Fruit fly (Drosophila melanogaster) whole organism, embryonic: ENCODE results near the gene Trm1.

Experiments used
- Adf1 ChIP-seq: fragments of 200-800 bp; sonication (Bioruptor generic); IDR thresholded peaks from 2 replicates; pipeline ENCODE4 v1.3.6; 2022; ENCODE audit warnings: missing biosample characterization, missing genetic modification characterization
- Antp ChIP-seq: fragments of 200-800 bp; sonication (Bioruptor generic); optimal IDR thresholded peaks from 3 replicates; lab custom pipeline; 2016; ENCODE audit warnings: missing biosample characterization, missing genetic modification characterization
- Atf6 ChIP-seq: fragments of 200-800 bp; sonication (Bioruptor generic); IDR thresholded peaks from 2 replicates; pipeline ENCODE4 v1.3.6; 2022; ENCODE audit warnings: missing biosample characterization, missing genetic modification characterization
- B-H2 ChIP-seq: fragments of 200-800 bp; sonication (Bioruptor generic); optimal IDR thresholded peaks from 2 replicates; lab custom pipeline; 2018; ENCODE audit warnings: missing biosample characterization, mild to moderate bottlenecking, missing genetic modification characterization
- BEAF-32 ChIP-seq: fragments of 200-800 bp; sonication (Bioruptor generic); optimal IDR thresholded peaks from 3 replicates; lab custom pipeline; 2017; ENCODE audit warnings: missing biosample characterization, missing genetic modification characterization, mild to moderate bottlenecking, moderate library complexity, missing genetic modification reagents
- CG10959 ChIP-seq: fragments of 200-800 bp; sonication (Bioruptor generic); IDR thresholded peaks from 2 replicates; pipeline ENCODE4 v1.3.6; 2022; ENCODE audit warnings: missing biosample characterization, missing genetic modification characterization
- CG10979 ChIP-seq: fragments of 200-800 bp; sonication (Bioruptor generic); optimal IDR thresholded peaks from 2 replicates; lab custom pipeline; 2018; ENCODE audit warnings: missing biosample characterization, mild to moderate bottlenecking, missing genetic modification characterization, moderate library complexity
- CG11093 ChIP-seq: fragments of 200-800 bp; sonication (Bioruptor generic); IDR thresholded peaks from 3 replicates; pipeline ENCODE4 v1.3.6; 2022; ENCODE audit warnings: missing biosample characterization, missing genetic modification characterization
- CG11504 ChIP-seq: fragments of 200-800 bp; sonication (Bioruptor generic); optimal IDR thresholded peaks from 3 replicates; lab custom pipeline; 2019; ENCODE audit warnings: missing biosample characterization, mild to moderate bottlenecking, missing genetic modification characterization, moderate library complexity
- CG11560 ChIP-seq: fragments of 200-800 bp; sonication (Bioruptor generic); IDR thresholded peaks from 3 replicates; pipeline ENCODE4 v1.3.6; 2022; ENCODE audit warnings: missing biosample characterization, missing genetic modification characterization
- CG11696 ChIP-seq: fragments of 200-800 bp; sonication (Bioruptor generic); IDR thresholded peaks from 2 replicates; pipeline ENCODE4 v1.3.6; 2022; ENCODE audit warnings: missing biosample characterization, missing genetic modification characterization
- CG13123 ChIP-seq: fragments of 200-800 bp; sonication (Bioruptor generic); optimal IDR thresholded peaks from 2 replicates; lab custom pipeline; 2016; ENCODE audit warnings: missing biosample characterization, missing genetic modification characterization
- CG14441 ChIP-seq: fragments of 200-800 bp; sonication (Bioruptor generic); IDR thresholded peaks from 2 replicates; pipeline ENCODE4 v1.3.6; 2022; ENCODE audit warnings: missing biosample characterization, missing genetic modification characterization
- CG15479 ChIP-seq: fragments of 200-800 bp; sonication (Bioruptor generic); optimal IDR thresholded peaks from 3 replicates; lab custom pipeline; 2019; ENCODE audit warnings: missing biosample characterization, mild to moderate bottlenecking, missing genetic modification characterization, moderate library complexity
- CG17359 ChIP-seq: fragments of 200-800 bp; sonication (Bioruptor generic); optimal IDR thresholded peaks from 3 replicates; lab custom pipeline; 2018; ENCODE audit warnings: missing biosample characterization, mild to moderate bottlenecking, missing genetic modification characterization, moderate library complexity
- CG2120 ChIP-seq: fragments of 200-800 bp; sonication (Bioruptor generic); optimal IDR thresholded peaks from 3 replicates; lab custom pipeline; 2016; ENCODE audit warnings: missing biosample characterization, missing genetic modification characterization
- CG2199 ChIP-seq: fragments of 200-800 bp; sonication (Bioruptor generic); IDR thresholded peaks from 3 replicates; pipeline ENCODE4 v1.3.6; 2022; ENCODE audit warnings: missing biosample characterization, missing genetic modification characterization
- CG2678 ChIP-seq: fragments of 200-800 bp; sonication (Bioruptor generic); optimal IDR thresholded peaks from 3 replicates; lab custom pipeline; 2019; ENCODE audit warnings: missing biosample characterization, mild to moderate bottlenecking, missing genetic modification characterization, moderate library complexity
- CG33557 ChIP-seq: fragments of 200-800 bp; sonication (Bioruptor generic); optimal IDR thresholded peaks from 2 replicates; lab custom pipeline; 2019; ENCODE audit warnings: missing biosample characterization, mild to moderate bottlenecking, missing genetic modification characterization, moderate library complexity
- CG4328 ChIP-seq: fragments of 200-800 bp; sonication (Bioruptor generic); optimal IDR thresholded peaks from 3 replicates; lab custom pipeline; 2017; ENCODE audit warnings: missing biosample characterization, missing genetic modification reagents, missing genetic modification characterization
- CG4820 ChIP-seq: fragments of 200-800 bp; sonication (Bioruptor generic); optimal IDR thresholded peaks from 3 replicates; lab custom pipeline; 2016; ENCODE audit warnings: missing biosample characterization, missing genetic modification characterization
- CG5245 ChIP-seq: fragments of 200-800 bp; sonication (Bioruptor generic); optimal IDR thresholded peaks from 3 replicates; lab custom pipeline; 2016; ENCODE audit warnings: missing biosample characterization, missing genetic modification characterization
- CG6791 ChIP-seq: fragments of 200-800 bp; sonication (Bioruptor generic); IDR thresholded peaks from 3 replicates; pipeline ENCODE4 v1.3.6; 2022; ENCODE audit warnings: missing biosample characterization, missing genetic modification characterization; ENCODE audit not compliant: partially characterized antibody
- CG7786 ChIP-seq: fragments of 200-800 bp; sonication (Bioruptor generic); optimal IDR thresholded peaks from 2 replicates; lab custom pipeline; 2016; ENCODE audit warnings: missing biosample characterization, missing genetic modification characterization
- Deaf1 ChIP-seq: fragments of 200-800 bp; optimal IDR thresholded peaks from 3 replicates; lab custom pipeline; 2019; ENCODE audit warnings: missing biosample characterization, mild to moderate bottlenecking, missing genetic modification characterization, moderate library complexity
- Dek ChIP-seq: fragments of 200-800 bp; sonication (Bioruptor generic); optimal IDR thresholded peaks from 3 replicates; lab custom pipeline; 2019; ENCODE audit warnings: missing biosample characterization, mild to moderate bottlenecking, missing genetic modification characterization, moderate library complexity
- Fer1 ChIP-seq: fragments of 200-800 bp; sonication (Bioruptor generic); optimal IDR thresholded peaks from 2 replicates; lab custom pipeline; 2017; ENCODE audit warnings: missing biosample characterization, mild to moderate bottlenecking, missing genetic modification characterization
- Hr3 ChIP-seq: fragments of 200-800 bp; sonication (Bioruptor generic); optimal IDR thresholded peaks from 3 replicates; lab custom pipeline; 2016; ENCODE audit warnings: missing biosample characterization, missing genetic modification characterization
- Hr39 ChIP-seq: fragments of >200 bp; optimal IDR thresholded peaks from 2 replicates; lab custom pipeline; 2017
- Hr51 ChIP-seq, 2 experiments: fragments of 200-800 bp; sonication (Bioruptor generic); optimal IDR thresholded peaks; 2 replicates in 1 of 2; 3 replicates in 1 of 2; lab custom pipeline; 2016 to 2018; ENCODE audit warnings: missing biosample characterization in 2 of 2, missing genetic modification characterization in 2 of 2, mild to moderate bottlenecking in 1 of 2, moderate library complexity in 1 of 2
- Kr ChIP-seq: fragments of 200-800 bp; sonication (Bioruptor generic); optimal IDR thresholded peaks from 2 replicates; lab custom pipeline; 2017; ENCODE audit warnings: missing biosample characterization, mild to moderate bottlenecking, missing genetic modification characterization
- Meics ChIP-seq: fragments of 200-800 bp; sonication (Bioruptor generic); optimal IDR thresholded peaks from 2 replicates; lab custom pipeline; 2017; ENCODE audit warnings: missing biosample characterization, mild to moderate bottlenecking, missing genetic modification characterization
- Nf-YB ChIP-seq: fragments of 200-800 bp; sonication (Bioruptor generic); optimal IDR thresholded peaks from 3 replicates; lab custom pipeline; 2019; ENCODE audit warnings: missing biosample characterization, mild to moderate bottlenecking, missing genetic modification characterization, moderate library complexity
- Oaz ChIP-seq: fragments of 200-800 bp; sonication (Bioruptor generic); IDR thresholded peaks from 2 replicates; pipeline ENCODE4 v1.3.6; 2022; ENCODE audit warnings: missing biosample characterization, missing genetic modification characterization
- Sin3A ChIP-seq: fragments of >200 bp; optimal IDR thresholded peaks from 2 replicates; lab custom pipeline; 2018
- Six4 ChIP-seq: fragments of 200-800 bp; sonication (Bioruptor generic); optimal IDR thresholded peaks from 2 replicates; lab custom pipeline; 2016; ENCODE audit warnings: missing biosample characterization, missing genetic modification characterization
- Stat92E ChIP-seq, 3 experiments: fragments of >200 bp in 2 of 3; fragments of 200-800 bp in 1 of 3; sonication (Bioruptor generic) in 1 of 3; optimal IDR thresholded peaks; 2 replicates each; lab custom pipeline; 2017 to 2019; ENCODE audit warnings: missing biosample characterization in 3 of 3, missing genetic modification characterization in 3 of 3, mild to moderate bottlenecking in 1 of 3, moderate library complexity in 1 of 3
- TFAM ChIP-seq: fragments of 200-800 bp; sonication (Bioruptor generic); optimal IDR thresholded peaks from 2 replicates; lab custom pipeline; 2017; ENCODE audit warnings: missing biosample characterization, missing genetic modification characterization, inconsistent platforms
- bigmax ChIP-seq: fragments of 200-800 bp; sonication (Bioruptor generic); optimal IDR thresholded peaks from 2 replicates; lab custom pipeline; 2018; ENCODE audit warnings: missing biosample characterization, mild to moderate bottlenecking, missing genetic modification characterization
- bowl ChIP-seq: fragments of 200-800 bp; sonication (Bioruptor generic); IDR thresholded peaks from 2 replicates; pipeline ENCODE4 v1.3.6; 2022; ENCODE audit warnings: missing biosample characterization, missing genetic modification characterization
- disco-r ChIP-seq: fragments of 200-800 bp; sonication (Bioruptor generic); optimal IDR thresholded peaks from 2 replicates; lab custom pipeline; 2016; ENCODE audit warnings: missing biosample characterization, missing genetic modification characterization
- dm ChIP-seq: fragments of 200-800 bp; sonication (Bioruptor generic); optimal IDR thresholded peaks from 3 replicates; lab custom pipeline; 2016; ENCODE audit warnings: missing biosample characterization, missing genetic modification characterization
- exex ChIP-seq: fragments of 200-800 bp; sonication (Bioruptor generic); optimal IDR thresholded peaks from 4 replicates; lab custom pipeline; 2018; ENCODE audit warnings: missing biosample characterization, mild to moderate bottlenecking, missing genetic modification characterization, moderate library complexity
- fru ChIP-seq: fragments of >200 bp; optimal IDR thresholded peaks from 2 replicates; lab custom pipeline; 2017
- gce ChIP-seq: fragments of 200-800 bp; sonication (Bioruptor generic); IDR thresholded peaks from 3 replicates; pipeline ENCODE4 v1.3.6; 2022; ENCODE audit warnings: missing biosample characterization, missing genetic modification characterization
- gt ChIP-seq: fragments of 200-800 bp; sonication (Bioruptor generic); IDR thresholded peaks from 2 replicates; pipeline ENCODE4 v1.3.6; 2022; ENCODE audit warnings: missing biosample characterization, missing genetic modification characterization
- klu ChIP-seq: fragments of 200-800 bp; sonication (Bioruptor generic); IDR thresholded peaks from 2 replicates; pipeline ENCODE4 v1.3.6; 2022; ENCODE audit warnings: missing biosample characterization, missing genetic modification characterization
- lilli ChIP-seq: fragments of 200-800 bp; sonication (Bioruptor generic); optimal IDR thresholded peaks from 3 replicates; lab custom pipeline; 2016; ENCODE audit warnings: missing biosample characterization, missing genetic modification characterization
- nmo ChIP-seq: fragments of 200-800 bp; sonication (Bioruptor generic); optimal IDR thresholded peaks from 2 replicates; lab custom pipeline; 2018; ENCODE audit warnings: missing biosample characterization, mild to moderate bottlenecking, missing genetic modification characterization, moderate library complexity
- odd ChIP-seq: fragments of 200-800 bp; sonication (Bioruptor generic); optimal IDR thresholded peaks from 2 replicates; lab custom pipeline; 2017; ENCODE audit warnings: missing biosample characterization, mild to moderate bottlenecking, missing genetic modification characterization
- phol ChIP-seq: fragments of 200-800 bp; sonication (Bioruptor generic); optimal IDR thresholded peaks from 3 replicates; lab custom pipeline; 2018; ENCODE audit warnings: missing biosample characterization, mild to moderate bottlenecking, missing genetic modification characterization, moderate library complexity
- slou ChIP-seq: fragments of 200-800 bp; sonication (Bioruptor generic); optimal IDR thresholded peaks from 3 replicates; lab custom pipeline; 2016; ENCODE audit warnings: missing biosample characterization, missing genetic modification characterization

Trm1 gene

dm6 chr2L:12415485-12416137, 12.2 kb upstream of the Trm1 start (continued):
- no peak for TF ChIP-seq Oaz
- peak; percentile 66 for TF ChIP-seq CG11504 (tag; lab: Kevin White, UChicago)
- TF ChIP-seq dm (GFP tag; lab: Kevin White, UChicago): no peak
- no peak for TF ChIP-seq CG13123 (GFP tag; lab: Kevin White, UChicago)
- no peak for TF ChIP-seq CG15479 (GFP tag; lab: Kevin White, UChicago)
- no peak for TF ChIP-seq CG17359 (tag; lab: Kevin White, UChicago)
- no peak for TF ChIP-seq CG33557 (GFP tag; lab: Kevin White, UChicago)
- TF ChIP-seq CG10979 (tag; lab: Kevin White, UChicago): no peak
- peak; percentile 48 for TF ChIP-seq Meics (GFP tag; lab: Kevin White, UChicago)
- no peak for TF ChIP-seq CG14441
- no peak for TF ChIP-seq Deaf1 (tag; lab: Kevin White, UChicago)
- TF ChIP-seq Nf-YB (GFP tag; lab: Kevin White, UChicago): peak; percentile 14
- TF ChIP-seq Sin3A (lab: Kevin White, UChicago): no peak
- TF ChIP-seq CG11093 (GFP tag; lab: Robert Waterston, UW): no peak
- TF ChIP-seq CG4328 (GFP tag; lab: Kevin White, UChicago): no peak
- TF ChIP-seq nmo (GFP tag; lab: Kevin White, UChicago): peak; percentile 48
- no peak for TF ChIP-seq slou (GFP tag; lab: Kevin White, UChicago)
- TF ChIP-seq bigmax (GFP tag; lab: Kevin White, UChicago): no peak
- TF ChIP-seq Kr (GFP tag; lab: Kevin White, UChicago): no peak
- TF ChIP-seq gt: no peak
- TF ChIP-seq Atf6 (GFP tag; lab: Robert Waterston, UW): no peak
- TF ChIP-seq CG11696 (GFP tag; lab: Robert Waterston, UW): no peak
- no peak for TF ChIP-seq CG11560
- TF ChIP-seq Stat92E (GFP tag; optimal IDR thresholded peaks at IDR 0.05; lab: Kevin White, UChicago): no peak
- peak; percentile 4 for TF ChIP-seq CG4820 (GFP tag; lab: Kevin White, UChicago)
- TF ChIP-seq lilli (GFP tag; lab: Kevin White, UChicago): no peak
- no peak for TF ChIP-seq Dek
- TF ChIP-seq odd (GFP tag; lab: Kevin White, UChicago): no peak
- no peak for TF ChIP-seq CG7786 (GFP tag; lab: Kevin White, UChicago)
- no peak for TF ChIP-seq exex (tag; lab: Kevin White, UChicago)
- TF ChIP-seq Six4 (GFP tag; lab: Kevin White, UChicago): no peak
- no peak for TF ChIP-seq disco-r
- no peak for TF ChIP-seq TFAM (GFP tag; lab: Kevin White, UChicago)
- no peak for TF ChIP-seq CG10959 (GFP tag; lab: Robert Waterston, UW)
- no peak for TF ChIP-seq fru (lab: Kevin White, UChicago)
- TF ChIP-seq phol (tag; lab: Kevin White, UChicago): peak; percentile 46
- no peak for TF ChIP-seq gce (GFP tag; lab: Robert Waterston, UW)
- TF ChIP-seq CG2120: peak; percentile 37
- TF ChIP-seq Adf1 (GFP tag; lab: Robert Waterston, UW): no peak
- TF ChIP-seq klu (GFP tag; lab: Robert Waterston, UW): no peak
- TF ChIP-seq CG2678: peak; percentile 55
- no peak for TF ChIP-seq bowl
- no peak for TF ChIP-seq Fer1
- peak in 1 of 2 experiments; percentile 44 for TF ChIP-seq Hr51 (GFP tag; optimal IDR thresholded peaks at IDR 0.05; lab: Kevin White, UChicago)
- TF ChIP-seq B-H2 (GFP tag; lab: Kevin White, UChicago): no peak
- peak; percentile 9 for TF ChIP-seq Hr3 (GFP tag; lab: Kevin White, UChicago)
- no peak for TF ChIP-seq BEAF-32 (GFP tag; lab: Kevin White, UChicago)
- TF ChIP-seq CG2199 (GFP tag; lab: Robert Waterston, UW): no peak
- TF ChIP-seq CG6791 (GFP tag; lab: Robert Waterston, UW): no peak
- TF ChIP-seq Antp (GFP tag; lab: Kevin White, UChicago): no peak
- no peak for TF ChIP-seq CG5245
- TF ChIP-seq Hr39 (lab: Kevin White, UChicago): no peak
